Worm (Caenorhabditis elegans): ENCODE measurements around the gene rike-1.

rike-1 gene

ce11 chrV:14498204-14498603 is 47.5 kb downstream of the rike-1 start:
- TF ChIP-seq R02D3.7 (tag; optimal IDR thresholded peaks at IDR 0.05) (no peak), ztf-4 (tag; optimal IDR thresholded peaks at IDR 0.05) (no peak)

ce11 chrV:14496446-14496845 is 49.2 kb downstream of the rike-1 start:
- no peak for TF ChIP-seq ceh-16 (tag; optimal IDR thresholded peaks at IDR 0.05)
- TF ChIP-seq C34F6.9 (tag; optimal IDR thresholded peaks at IDR 0.05) = no peak
- TF ChIP-seq mdl-1 (tag; optimal IDR thresholded peaks at IDR 0.05) = no peak
- no peak for TF ChIP-seq ZK546.5 (tag; optimal IDR thresholded peaks at IDR 0.05)
- TF ChIP-seq F13H6.1 (tag; optimal IDR thresholded peaks at IDR 0.05) = no peak
- TF ChIP-seq nhr-10 (tag; optimal IDR thresholded peaks at IDR 0.05) = no peak
- TF ChIP-seq ztf-4 (tag; optimal IDR thresholded peaks at IDR 0.05) = no peak
- no peak for TF ChIP-seq nhr-25 (tag; optimal IDR thresholded peaks at IDR 0.05)
- TF ChIP-seq nhr-23 (tag; optimal IDR thresholded peaks at IDR 0.05) = no peak
- no peak for TF ChIP-seq zag-1 (tag; optimal IDR thresholded peaks at IDR 0.05)
- no peak for TF ChIP-seq crh-2 (tag; optimal IDR thresholded peaks at IDR 0.05)
- TF ChIP-seq sma-3 (GFP tag; optimal IDR thresholded peaks at IDR 0.05) = no peak
- TF ChIP-seq lin-39 (tag; optimal IDR thresholded peaks at IDR 0.05) = no peak

- TF ChIP-seq blmp-1 (tag; optimal IDR thresholded peaks at IDR 0.05; ENCODE audit: insufficient read depth) (peak; percentile 77), sem-4 (tag; optimal IDR thresholded peaks at IDR 0.05) (peak; percentile 21), unc-39 (tag; optimal IDR thresholded peaks at IDR 0.05) (no peak), lsy-2 (tag; optimal IDR thresholded peaks at IDR 0.05) (no peak), fos-1 (tag; optimal IDR thresholded peaks at IDR 0.05) (no peak), C34F6.9 (tag; optimal IDR thresholded peaks at IDR 0.05) (peak; percentile 17), elt-3 (tag; optimal IDR thresholded peaks at IDR 0.05) (no peak), nhr-23 (tag; optimal IDR thresholded peaks at IDR 0.05) (no peak)
These were observed 50.2 kb downstream of the rike-1 start for ce11 chrV:14495493-14495892.

ce11 chrV:14493665-14494064 is 52.0 kb downstream of the rike-1 start:
- TF ChIP-seq unc-55 (GFP tag; optimal IDR thresholded peaks at IDR 0.05) (no peak), ZK546.5 (tag; optimal IDR thresholded peaks at IDR 0.05) (no peak), lsy-2 (tag; optimal IDR thresholded peaks at IDR 0.05) (no peak), ztf-4 (tag; optimal IDR thresholded peaks at IDR 0.05) (no peak), egl-27 (tag; optimal IDR thresholded peaks at IDR 0.05) (no peak), ceh-16 (tag; optimal IDR thresholded peaks at IDR 0.05) (no peak), nhr-23 (tag; optimal IDR thresholded peaks at IDR 0.05) (no peak), sma-3 (GFP tag; optimal IDR thresholded peaks at IDR 0.05) (no peak), sem-4 (tag; optimal IDR thresholded peaks at IDR 0.05) (no peak), ceh-82 (tag; optimal IDR thresholded peaks at IDR 0.05) (no peak), peb-1 (tag; optimal IDR thresholded peaks at IDR 0.05) (no peak), dmd-4 (tag; optimal IDR thresholded peaks at IDR 0.05) (no peak), ztf-1 (GFP tag; conservative IDR thresholded peaks at IDR 0.05) (no peak), blmp-1 (tag; optimal IDR thresholded peaks at IDR 0.05; ENCODE audit: insufficient read depth) (no peak), aly-2 (tag; optimal IDR thresholded peaks at IDR 0.05) (no peak), nhr-6 (tag; optimal IDR thresholded peaks at IDR 0.05) (no peak), ama-1 (optimal IDR thresholded peaks at IDR 0.05) (no peak), nhr-12 (tag; optimal IDR thresholded peaks at IDR 0.05) (no peak), skn-1 (tag; optimal IDR thresholded peaks at IDR 0.05) (no peak), lin-39 (tag; optimal IDR thresholded peaks at IDR 0.05) (no peak)

Measured in whole organism, L2 larva.